Fruit fly (Drosophila melanogaster): Measurements from ENCODE around the gene CG31676.
A peak's percentile ranks its signal among the peaks of the same experiment; 100 is the strongest.

Gene CG31676

DNA sequence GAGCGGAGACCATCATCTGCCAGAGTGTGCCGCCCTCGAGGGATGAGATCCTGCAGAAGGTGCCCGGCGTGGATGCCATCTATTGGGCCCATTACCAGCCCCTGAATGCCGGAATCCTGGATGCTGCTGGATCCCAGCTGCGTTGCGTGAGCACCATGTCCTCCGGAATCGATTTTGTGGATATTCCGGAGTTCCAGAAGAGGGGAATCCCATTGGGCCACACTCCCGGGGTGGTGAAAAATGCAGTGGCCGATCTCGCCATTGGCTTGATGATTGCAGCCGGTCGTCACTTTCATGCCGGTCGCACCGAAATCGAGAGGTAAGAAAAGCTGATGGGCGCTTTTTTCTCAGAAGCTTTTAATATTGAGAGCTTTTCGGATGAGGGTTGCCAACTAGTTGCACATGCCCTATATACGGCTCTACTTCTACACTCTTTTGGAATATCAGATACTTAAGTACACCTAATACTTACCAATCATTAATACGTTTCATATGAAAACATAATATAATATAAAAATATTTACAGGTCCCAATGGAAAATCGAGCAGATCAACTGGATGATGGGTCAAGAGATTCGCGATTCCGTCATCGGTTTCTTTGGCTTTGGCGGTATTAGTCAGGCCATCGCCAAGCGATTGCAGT is 10.7 kb upstream of the CG31676 start (continued):
- TF ChIP-seq Mrtf (GFP tag; IDR thresholded peaks at IDR 0.05) (no peak), sim (GFP tag; IDR thresholded peaks at IDR 0.05) (no peak), CG11093 (GFP tag; IDR thresholded peaks at IDR 0.05) (no peak), fd3F (GFP tag; optimal IDR thresholded peaks at IDR 0.05) (peak; percentile 4), CG13296 (GFP tag; optimal IDR thresholded peaks at IDR 0.05) (peak; percentile 47), lab (GFP tag; optimal IDR thresholded peaks at IDR 0.05) (peak; percentile 39), MBD-R2 (GFP tag; IDR thresholded peaks at IDR 0.05) (peak; percentile 19; the same call in 1 of the 2 replicates), Sry-δ (GFP tag; optimal IDR thresholded peaks at IDR 0.05) (no peak), CG11695 (GFP tag; IDR thresholded peaks at IDR 0.05) (0 out of 3 replicates have a peak, but pooled peaks have one; percentile 9), Kr (GFP tag; optimal IDR thresholded peaks at IDR 0.05) (no peak), sug (tag; optimal IDR thresholded peaks at IDR 0.05) (peak; percentile 26), Ptx1 (GFP tag; IDR thresholded peaks at IDR 0.05) (0 out of 2 replicates have a peak, but pooled peaks have one; percentile 16), CG17359 (tag; optimal IDR thresholded peaks at IDR 0.05) (no peak), CG15073 (GFP tag; optimal IDR thresholded peaks at IDR 0.05) (no peak), vvl (GFP tag; IDR thresholded peaks at IDR 0.05) (0 out of 2 replicates have a peak, but pooled peaks have one; percentile 33), Meics (GFP tag; optimal IDR thresholded peaks at IDR 0.05) (peak; percentile 3), CG13287 (GFP tag; IDR thresholded peaks at IDR 0.05; ENCODE audit: partially characterized antibody) (peak; percentile 18; the same call in 1 of the 2 replicates), slou (GFP tag; optimal IDR thresholded peaks at IDR 0.05) (no peak), CG13424 (tag; optimal IDR thresholded peaks at IDR 0.05) (peak; percentile 30), CG11560 (tag; IDR thresholded peaks at IDR 0.05) (no peak), crp (GFP tag; optimal IDR thresholded peaks at IDR 0.05) (peak in 1 of 2 experiments; percentile 77), gfzf (GFP tag; optimal IDR thresholded peaks at IDR 0.05) (no peak), CG10321 (GFP tag; IDR thresholded peaks at IDR 0.05) (0 out of 2 replicates have a peak, but pooled peaks have one; percentile 8), CG2875 (GFP tag; optimal IDR thresholded peaks at IDR 0.05) (no peak), Elba2 (GFP tag; optimal IDR thresholded peaks at IDR 0.05) (no peak), D19A (tag; optimal IDR thresholded peaks at IDR 0.05) (peak; percentile 50), CTCF (GFP tag; optimal IDR thresholded peaks at IDR 0.05) (peak; percentile 19), CG9876 (GFP tag; optimal IDR thresholded peaks at IDR 0.05) (no peak), Awh (GFP tag; IDR thresholded peaks at IDR 0.05) (no peak), odd (GFP tag; optimal IDR thresholded peaks at IDR 0.05) (no peak), sob (GFP tag; IDR thresholded peaks at IDR 0.05) (peak; percentile 9; the same call in 1 of the 2 replicates), BEAF-32 (GFP tag; optimal IDR thresholded peaks at IDR 0.05) (peak; percentile 12), kay (GFP tag; optimal IDR thresholded peaks at IDR 0.05) (no peak), CG12071 (GFP tag; optimal IDR thresholded peaks at IDR 0.05) (no peak), p53 (GFP tag; optimal IDR thresholded peaks at IDR 0.05) (no peak), btn (GFP tag; optimal IDR thresholded peaks at IDR 0.05) (no peak), lov (optimal IDR thresholded peaks at IDR 0.05) (no peak), lov (GFP tag; IDR thresholded peaks at IDR 0.05) (no peak), CG9932 (GFP tag; IDR thresholded peaks at IDR 0.05) (peak; percentile 27), MTF-1 (GFP tag; optimal IDR thresholded peaks at IDR 0.05; ENCODE audit: borderline replicate concordance) (no peak), CG7786 (GFP tag; optimal IDR thresholded peaks at IDR 0.05) (no peak), ham (GFP tag; IDR thresholded peaks at IDR 0.05) (no peak), NFAT (GFP tag; IDR thresholded peaks at IDR 0.05) (no peak), grau (tag; optimal IDR thresholded peaks at IDR 0.05) (peak; percentile 4), al (GFP tag; IDR thresholded peaks at IDR 0.05) (no peak), ab (GFP tag; optimal IDR thresholded peaks at IDR 0.05) (no peak), CG7839 (tag; optimal IDR thresholded peaks at IDR 0.05) (peak; percentile 3), CrebB (tag; optimal IDR thresholded peaks at IDR 0.05) (no peak), pzg (GFP tag; optimal IDR thresholded peaks at IDR 0.05) (no peak), row (GFP tag; IDR thresholded peaks at IDR 0.05) (peak; percentile 61), CG10543 (GFP tag; optimal IDR thresholded peaks at IDR 0.05) (peak; percentile 14)

Measured in whole organism, embryonic.